Fruit fly (Drosophila melanogaster): ENCODE results near the gene Coq4.

DNA sequence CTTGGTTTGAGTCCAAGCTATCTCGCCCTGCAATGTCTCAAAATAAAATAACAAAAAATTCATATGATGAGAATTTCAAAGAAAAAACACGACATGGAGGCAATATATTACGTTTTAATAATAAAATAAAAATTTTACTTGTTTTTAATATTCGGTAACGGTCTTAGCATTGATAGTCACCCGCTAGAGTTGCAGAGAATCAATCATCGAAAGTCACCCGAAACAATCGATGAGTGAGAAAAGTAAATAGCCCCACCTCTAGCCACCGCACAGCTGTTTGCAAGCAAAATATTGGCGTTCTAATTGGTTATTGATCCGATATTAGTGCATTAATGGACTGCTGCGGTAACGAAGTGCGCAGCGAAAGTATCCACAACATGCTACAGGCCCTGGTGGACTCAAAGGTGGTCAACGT lies 42.6 kb upstream of the Coq4 start, which contains the start of gene CG34250:
- TF ChIP-seq psq (optimal IDR thresholded peaks at IDR 0.05) (no peak), Dll (optimal IDR thresholded peaks at IDR 0.05) (no peak), CG8478 (optimal IDR thresholded peaks at IDR 0.05) (no peak), pan (optimal IDR thresholded peaks at IDR 0.05) (no peak)
